Worm (Caenorhabditis elegans): ENCODE results near the gene F59A7.7.

DNA sequence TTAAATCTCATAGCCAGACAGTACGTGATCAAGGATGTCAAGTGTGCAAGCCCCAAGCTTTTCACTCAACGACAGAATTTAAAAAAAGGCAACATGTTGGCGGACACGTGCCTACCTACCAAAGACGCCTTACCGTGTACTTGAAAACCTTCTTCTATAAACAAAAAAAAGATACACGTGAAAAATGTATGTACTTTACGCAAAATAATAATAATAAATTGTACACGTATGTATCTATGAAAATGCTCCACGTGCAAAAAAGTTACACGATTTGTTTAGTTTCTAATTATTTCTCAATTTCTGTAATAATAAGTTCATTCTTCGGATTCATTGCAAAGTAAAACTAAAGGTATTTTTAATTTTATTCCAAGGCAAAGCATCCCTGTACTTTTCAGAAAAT lies 7.2 kb upstream of the F59A7.7 start, which contains the start of gene cysl-4:
- TF ChIP-seq aly-2 (tag; optimal IDR thresholded peaks at IDR 0.05) = no peak
- no peak for TF ChIP-seq R02D3.7 (tag; optimal IDR thresholded peaks at IDR 0.05)
- TF ChIP-seq pqm-1 (tag; optimal IDR thresholded peaks at IDR 0.05) = no peak
- TF ChIP-seq ama-1 (optimal IDR thresholded peaks at IDR 0.05) = no peak
- no peak for TF ChIP-seq nhr-11 (tag; optimal IDR thresholded peaks at IDR 0.05)
- TF ChIP-seq elt-1 (tag; optimal IDR thresholded peaks at IDR 0.05) = no peak
- TF ChIP-seq lsy-12 (tag; optimal IDR thresholded peaks at IDR 0.05) = no peak
- no peak for TF ChIP-seq zag-1 (tag; optimal IDR thresholded peaks at IDR 0.05)
- no peak for TF ChIP-seq nhr-28 (tag; optimal IDR thresholded peaks at IDR 0.05)
- TF ChIP-seq unc-39 (tag; optimal IDR thresholded peaks at IDR 0.05) = no peak
- TF ChIP-seq lin-39 (tag; optimal IDR thresholded peaks at IDR 0.05) = no peak
- no peak for TF ChIP-seq nhr-23 (tag; optimal IDR thresholded peaks at IDR 0.05)
- TF ChIP-seq mdl-1 (tag; optimal IDR thresholded peaks at IDR 0.05) = no peak
